Worm (Caenorhabditis elegans) whole organism, early embryonic: ENCODE results near the gene mrps-28.

Experiments
- aly-1 ChIP-seq: sonication (generic microtip); optimal IDR thresholded peaks from 2 replicates; lab custom pipeline; 2016; ENCODE audit warnings: missing genetic modification characterization, missing compliant biosample characterization
- ama-1 ChIP-seq: fragments of 150-350 bp; optimal IDR thresholded peaks from 2 replicates; lab custom pipeline; 2014
- ceh-13 ChIP-seq: fragments of 200-800 bp; sonication (Bioruptor generic); optimal IDR thresholded peaks from 2 replicates; lab custom pipeline; 2018; ENCODE audit warnings: mild to moderate bottlenecking, missing genetic modification characterization, missing compliant biosample characterization
- ceh-36 ChIP-seq: sonication (generic microtip); optimal IDR thresholded peaks from 2 replicates; lab custom pipeline; 2016; ENCODE audit warnings: missing genetic modification characterization, inconsistent platforms, missing compliant biosample characterization
- flt-1 ChIP-seq: fragments of 200-800 bp; sonication (Bioruptor generic); IDR thresholded peaks from 2 replicates; pipeline ENCODE4 v1.3.6; 2022; ENCODE audit warnings: missing genetic modification characterization, missing compliant biosample characterization
- hnd-1 ChIP-seq: sonication (generic microtip); optimal IDR thresholded peaks from 2 replicates; lab custom pipeline; 2016; ENCODE audit warnings: missing genetic modification characterization, missing compliant biosample characterization
- pes-1 ChIP-seq: fragments of 200-800 bp; sonication (Bioruptor generic); IDR thresholded peaks from 2 replicates; pipeline ENCODE4 v1.3.6; 2022; ENCODE audit warnings: missing genetic modification reagents, missing genetic modification characterization, missing compliant biosample characterization
- tbx-37 ChIP-seq: fragments of 200-800 bp; sonication (Bioruptor generic); conservative IDR thresholded peaks from 2 replicates; pipeline ENCODE4 v1.3.6; 2022; ENCODE audit warnings: missing genetic modification reagents, missing genetic modification characterization, missing compliant biosample characterization
- tra-4 ChIP-seq: sonication (generic microtip); optimal IDR thresholded peaks from 2 replicates; lab custom pipeline; 2017; ENCODE audit warnings: missing genetic modification characterization, missing compliant biosample characterization

DNA sequence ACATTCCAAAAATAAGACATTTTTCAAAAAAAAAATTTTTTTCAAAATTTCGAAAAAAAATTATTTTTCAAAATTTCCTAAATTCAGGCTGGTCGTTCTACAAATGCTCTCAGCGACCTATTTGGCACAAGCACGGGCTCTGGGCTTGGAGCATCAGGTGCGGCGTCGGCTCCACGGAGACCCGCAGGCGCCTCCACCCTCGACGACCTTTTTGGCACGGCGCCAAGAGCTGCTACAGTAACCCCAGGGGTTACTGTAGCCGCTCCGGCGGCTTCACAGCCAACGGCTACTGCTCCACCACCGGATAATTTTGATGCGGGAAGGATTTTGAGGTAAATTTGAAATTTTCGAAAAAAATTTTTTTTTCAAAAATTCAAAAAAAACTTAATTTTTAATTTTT is 18.3 kb upstream of the mrps-28 start:
- no peak for TF ChIP-seq flt-1 (GFP tag; lab: Robert Waterston, UW)
- no peak for TF ChIP-seq ama-1 (lab: Kevin White, UChicago)
- no peak for TF ChIP-seq ceh-13
- TF ChIP-seq aly-1 (tag; lab: Kevin White, UChicago), result no peak
- no peak for TF ChIP-seq pes-1 (GFP tag; lab: Robert Waterston, UW)
- TF ChIP-seq tbx-37 (GFP tag; lab: Robert Waterston, UW), result no peak
- no peak for TF ChIP-seq ceh-36 (tag; lab: Kevin White, UChicago)
- no peak for TF ChIP-seq hnd-1 (tag; lab: Kevin White, UChicago)
- TF ChIP-seq tra-4, result no peak
